Worm (Caenorhabditis elegans): ENCODE measurements around the gene srd-1.

Gene srd-1

ce11 chrII:10200759-10201158, 18.2 kb upstream of the srd-1 start, which contains the start of gene arv-1:
Gene arv-1, minus strand, starts transcription at chrII:10200823.
- no peak for TF ChIP-seq ceh-45 (GFP tag; IDR thresholded peaks at IDR 0.05)
- TF ChIP-seq hlh-30 (tag; optimal IDR thresholded peaks at IDR 0.05; ENCODE audit: insufficient read depth) = no peak
- TF ChIP-seq syd-9 (tag; optimal IDR thresholded peaks at IDR 0.05) = no peak
- no peak for TF ChIP-seq ceh-19 (GFP tag; optimal IDR thresholded peaks at IDR 0.05)
- TF ChIP-seq fkh-10 (GFP tag; optimal IDR thresholded peaks at IDR 0.05) = no peak
- TF ChIP-seq ahr-1 (tag; optimal IDR thresholded peaks at IDR 0.05) = no peak
- TF ChIP-seq pha-4 (tag; optimal IDR thresholded peaks at IDR 0.05) = no peak
- no peak for TF ChIP-seq pax-1 (tag; optimal IDR thresholded peaks at IDR 0.05)
- TF ChIP-seq zip-5 (tag; optimal IDR thresholded peaks at IDR 0.05) = peak; percentile 54
- no peak for TF ChIP-seq rnt-1 (tag; optimal IDR thresholded peaks at IDR 0.05)
- no peak for TF ChIP-seq ceh-22 (tag; optimal IDR thresholded peaks at IDR 0.05)
- TF ChIP-seq elt-4 (tag; optimal IDR thresholded peaks at IDR 0.05) = no peak
- TF ChIP-seq elt-2 (tag; optimal IDR thresholded peaks at IDR 0.05) = peak; percentile 19
- peak; percentile 64 for TF ChIP-seq ceh-2 (tag; optimal IDR thresholded peaks at IDR 0.05)
- TF ChIP-seq pros-1 (tag; optimal IDR thresholded peaks at IDR 0.05) = no peak
- peak; percentile 52 for TF ChIP-seq C08G9.2 (tag; optimal IDR thresholded peaks at IDR 0.05)
- TF ChIP-seq nhr-232 (tag; optimal IDR thresholded peaks at IDR 0.05) = no peak
- TF ChIP-seq K02D7.2 (tag; optimal IDR thresholded peaks at IDR 0.05) = no peak
- no peak for TF ChIP-seq ceh-30 (tag; optimal IDR thresholded peaks at IDR 0.05)
- peak; percentile 70 for TF ChIP-seq ets-4 (tag; optimal IDR thresholded peaks at IDR 0.05)
- no peak for TF ChIP-seq sdc-2 (tag; optimal IDR thresholded peaks at IDR 0.05)
- no peak for TF ChIP-seq ceh-6 (GFP tag; optimal IDR thresholded peaks at IDR 0.05)
- peak; percentile 24 for TF ChIP-seq ref-2 (tag; optimal IDR thresholded peaks at IDR 0.05)
- peak; percentile 26 for TF ChIP-seq C38D4.7 (GFP tag; optimal IDR thresholded peaks at IDR 0.05)
- TF ChIP-seq K09A11.1 (tag; optimal IDR thresholded peaks at IDR 0.05; ENCODE audit: insufficient read depth) = no peak
- no peak for TF ChIP-seq F13H6.1 (tag; optimal IDR thresholded peaks at IDR 0.05)
- no peak for TF ChIP-seq Y22D7AL.16 (tag; optimal IDR thresholded peaks at IDR 0.05)
- TF ChIP-seq pat-9 (tag; optimal IDR thresholded peaks at IDR 0.05) = no peak
- no peak for TF ChIP-seq hlh-15 (tag; optimal IDR thresholded peaks at IDR 0.05)
- TF ChIP-seq mec-3 (tag; optimal IDR thresholded peaks at IDR 0.05; ENCODE audit: borderline replicate concordance) = no peak
- TF ChIP-seq unc-86 (tag; optimal IDR thresholded peaks at IDR 0.05) = no peak
- TF ChIP-seq npax-4 (tag; optimal IDR thresholded peaks at IDR 0.05) = no peak
- TF ChIP-seq pha-2 (tag; optimal IDR thresholded peaks at IDR 0.05) = peak; percentile 14
- TF ChIP-seq madf-2 (tag; optimal IDR thresholded peaks at IDR 0.05) = no peak
- TF ChIP-seq hlh-8 (tag; optimal IDR thresholded peaks at IDR 0.05) = peak; percentile 65
- no peak for TF ChIP-seq ttx-3 (tag; optimal IDR thresholded peaks at IDR 0.05)
- TF ChIP-seq unc-3 (GFP tag; conservative IDR thresholded peaks at IDR 0.05) = no peak
- TF ChIP-seq unc-3 (tag; optimal IDR thresholded peaks at IDR 0.05) = no peak
- peak; percentile 36 for TF ChIP-seq fax-1 (tag; optimal IDR thresholded peaks at IDR 0.05)
- TF ChIP-seq nhr-11 (tag; optimal IDR thresholded peaks at IDR 0.05) = no peak
- TF ChIP-seq sox-4 (tag; optimal IDR thresholded peaks at IDR 0.05) = no peak
- TF ChIP-seq ceh-18 (tag; optimal IDR thresholded peaks at IDR 0.05) = no peak
- TF ChIP-seq unc-55 (GFP tag; optimal IDR thresholded peaks at IDR 0.05) = no peak
- peak; percentile 81 for TF ChIP-seq tbx-2 (tag; optimal IDR thresholded peaks at IDR 0.05)
- TF ChIP-seq lin-11 (tag; optimal IDR thresholded peaks at IDR 0.05) = no peak
- TF ChIP-seq dmd-4 (tag; optimal IDR thresholded peaks at IDR 0.05; ENCODE audit: borderline replicate concordance) = no peak
- no peak for TF ChIP-seq dve-1 (tag; optimal IDR thresholded peaks at IDR 0.05)
- TF ChIP-seq odd-2 (tag; optimal IDR thresholded peaks at IDR 0.05) = no peak
- peak; percentile 4 for TF ChIP-seq ceh-34 (tag; optimal IDR thresholded peaks at IDR 0.05)
- peak; percentile 79 for TF ChIP-seq ceh-31 (tag; optimal IDR thresholded peaks at IDR 0.05)
- no peak for TF ChIP-seq ceh-48 (tag; optimal IDR thresholded peaks at IDR 0.05)
- TF ChIP-seq gmeb-2 (tag; optimal IDR thresholded peaks at IDR 0.05) = no peak
- no peak for TF ChIP-seq pqm-1 (tag; optimal IDR thresholded peaks at IDR 0.05)
- TF ChIP-seq fkh-6 (tag; optimal IDR thresholded peaks at IDR 0.05) = no peak
- no peak for TF ChIP-seq eyg-1 (tag; optimal IDR thresholded peaks at IDR 0.05)

Data from whole organism, late embryonic.